Fruit fly (Drosophila melanogaster) S2 (cell line): ENCODE measurements around the gene CG31816.

Experiments used
- CG8478 ChIP-seq: fragments of >200 bp; optimal IDR thresholded peaks from 2 replicates; lab custom pipeline; 2018
- CTCF ChIP-seq, 2 experiments: fragments of >200 bp; optimal IDR thresholded peaks; 2 replicates each; lab custom pipeline; 2018

DNA sequence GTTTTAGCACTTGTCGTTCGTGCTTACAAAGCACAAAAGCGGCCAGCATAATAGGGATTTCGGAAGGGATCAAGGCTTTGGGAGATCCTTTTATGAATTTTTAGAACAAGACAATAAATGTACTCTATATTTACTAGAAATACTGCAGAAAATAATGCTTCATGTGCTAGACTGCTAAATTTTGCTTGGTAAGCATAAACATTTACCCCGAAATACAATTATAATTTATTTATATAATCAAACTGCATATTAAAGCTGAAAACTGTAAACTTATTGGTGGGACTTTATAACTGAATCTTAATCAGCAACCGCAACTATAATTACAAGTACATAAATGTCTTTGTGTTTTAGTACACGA is 12.0 kb upstream of the CG31816 start:
- TF ChIP-seq CG8478 (lab: Kevin White, UChicago) = no peak
- TF ChIP-seq CTCF (optimal IDR thresholded peaks at IDR 0.05; lab: Kevin White, UChicago) = no peak
